Worm (Caenorhabditis elegans) whole organism, L3 larva: ENCODE results near the gene C14B9.10.

Experiments
- ceh-82 ChIP-seq: fragments of 150-350 bp; optimal IDR thresholded peaks from 2 replicates; lab custom pipeline; 2014; ENCODE audit warnings: missing biosample characterization, missing genetic modification characterization
- ztf-11 ChIP-seq: fragments of 150-350 bp; optimal IDR thresholded peaks from 2 replicates; lab custom pipeline; 2014; ENCODE audit warnings: missing biosample characterization, missing genetic modification characterization
- ztf-4 ChIP-seq: fragments of 150-350 bp; optimal IDR thresholded peaks from 2 replicates; lab custom pipeline; 2014; ENCODE audit warnings: missing biosample characterization, missing genetic modification characterization

ce11 chrIII:8126978-8127377 lies 3.7 kb upstream of the C14B9.10 start:
- TF ChIP-seq ceh-82 (tag; lab: Kevin White, UChicago): no peak
- TF ChIP-seq ztf-4: no peak
- no peak for TF ChIP-seq ztf-11 (tag; lab: Kevin White, UChicago)
